Fruit fly (Drosophila melanogaster): Measurements from ENCODE around the gene CG32445.

CG32445 gene

dm6 chr3L:21652768-21653167 is 13.6 kb downstream of the CG32445 start (continued):
- TF ChIP-seq CG17829 (tag; optimal IDR thresholded peaks at IDR 0.05) (peak; percentile 83), CG30403 (GFP tag; optimal IDR thresholded peaks at IDR 0.05) (peak; percentile 80), caup (GFP tag; optimal IDR thresholded peaks at IDR 0.05; ENCODE audit: severe bottlenecking) (peak; percentile 59), CG10565 (GFP tag; optimal IDR thresholded peaks at IDR 0.05) (peak; percentile 5), CG10147 (GFP tag; optimal IDR thresholded peaks at IDR 0.05) (peak; percentile 47), Opbp (GFP tag; IDR thresholded peaks at IDR 0.05; ENCODE audit: partially characterized antibody) (peak; percentile 35; the same call in 1 of the 3 replicates), CG3065 (GFP tag; optimal IDR thresholded peaks at IDR 0.05) (peak; percentile 72), B-H2 (GFP tag; optimal IDR thresholded peaks at IDR 0.05) (peak; percentile 59), pfk (GFP tag; optimal IDR thresholded peaks at IDR 0.05) (no peak), Dek (tag; optimal IDR thresholded peaks at IDR 0.05) (peak; percentile 57), unpg (GFP tag; optimal IDR thresholded peaks at IDR 0.05) (peak; percentile 67), dan (GFP tag; IDR thresholded peaks at IDR 0.05) (no peak), CG30020 (tag; optimal IDR thresholded peaks at IDR 0.05) (no peak), jigr1 (GFP tag; IDR thresholded peaks at IDR 0.05) (no peak), ERR (GFP tag; optimal IDR thresholded peaks at IDR 0.05) (peak; percentile 21), tap (tag; optimal IDR thresholded peaks at IDR 0.05) (no peak), sens (GFP tag) (peak; percentile 89), CG10209 (GFP tag; optimal IDR thresholded peaks at IDR 0.05) (peak; percentile 46), slbo (GFP tag; IDR thresholded peaks at IDR 0.05) (peak; percentile 87), da (GFP tag; optimal IDR thresholded peaks at IDR 0.05) (peak; percentile 36), CG4707 (GFP tag; optimal IDR thresholded peaks at IDR 0.05) (peak; percentile 36), CG14014 (GFP tag; IDR thresholded peaks at IDR 0.05) (peak; percentile 51; the same call in 1 of the 2 replicates), Nf-YC (tag; optimal IDR thresholded peaks at IDR 0.05) (peak; percentile 34), pros (GFP tag; optimal IDR thresholded peaks at IDR 0.05) (no peak), Poxn (GFP tag; IDR thresholded peaks at IDR 0.05) (no peak), hkb (optimal IDR thresholded peaks at IDR 0.05) (no peak), hkb (GFP tag; IDR thresholded peaks at IDR 0.05) (peak; percentile 55; the same call in 1 of the 2 replicates), Pdp1 (GFP tag; optimal IDR thresholded peaks at IDR 0.05) (peak; percentile 64 to 97), chn (GFP tag; optimal IDR thresholded peaks at IDR 0.05) (peak; percentile 54), Abd-B (GFP tag; optimal IDR thresholded peaks at IDR 0.05) (peak; percentile 63), sc (optimal IDR thresholded peaks at IDR 0.05) (no peak), sc (GFP tag; optimal IDR thresholded peaks at IDR 0.05) (peak; percentile 33), CG2889 (GFP tag; IDR thresholded peaks at IDR 0.05) (no peak), prd (optimal IDR thresholded peaks at IDR 0.05) (no peak), prd (GFP tag; IDR thresholded peaks at IDR 0.05) (peak; percentile 63; the same call in 2 of the 3 replicates), CG7839 (tag; optimal IDR thresholded peaks at IDR 0.05) (peak; percentile 75), amos (GFP tag; IDR thresholded peaks at IDR 0.05; ENCODE audit: partially characterized antibody) (peak; percentile 66), CG1603 (tag; optimal IDR thresholded peaks at IDR 0.05) (peak; percentile 78), aop (GFP tag; IDR thresholded peaks at IDR 0.05) (peak; percentile 55; the same call in 1 of the 2 replicates)

- no peak for TF ChIP-seq Rfx (GFP tag; IDR thresholded peaks at IDR 0.05)
- TF ChIP-seq Atf-2 (GFP tag; optimal IDR thresholded peaks at IDR 0.05), result no peak
- no peak for TF ChIP-seq gfzf (GFP tag; optimal IDR thresholded peaks at IDR 0.05)
- TF ChIP-seq Lim3 (GFP tag; IDR thresholded peaks at IDR 0.05), result no peak
- no peak for TF ChIP-seq exex (tag; optimal IDR thresholded peaks at IDR 0.05)
- TF ChIP-seq grn (GFP tag; optimal IDR thresholded peaks at IDR 0.05), result no peak
- TF ChIP-seq pb (GFP tag; optimal IDR thresholded peaks at IDR 0.05), result no peak
- TF ChIP-seq so (GFP tag; IDR thresholded peaks at IDR 0.05), result no peak
- no peak for TF ChIP-seq gcm2 (GFP tag; optimal IDR thresholded peaks at IDR 0.05)
- TF ChIP-seq dm (GFP tag; optimal IDR thresholded peaks at IDR 0.05), result no peak
- no peak for TF ChIP-seq CG1024 (GFP tag; IDR thresholded peaks at IDR 0.05)
- TF ChIP-seq cato (GFP tag; optimal IDR thresholded peaks at IDR 0.05; ENCODE audit: borderline replicate concordance), result no peak
- TF ChIP-seq HLH4C (GFP tag; IDR thresholded peaks at IDR 0.05; ENCODE audit: partially characterized antibody), result no peak
- no peak for TF ChIP-seq C15 (GFP tag; IDR thresholded peaks at IDR 0.05)
- no peak for TF ChIP-seq ranshi (GFP tag; IDR thresholded peaks at IDR 0.05)
- TF ChIP-seq CG3163 (GFP tag; optimal IDR thresholded peaks at IDR 0.05), result no peak
Observed at dm6 chr3L:21666880-21667279, 27.7 kb downstream of the CG32445 start, which contains the start of gene Cpr78E. Cpr78E (minus strand) TSS chr3L:21666980.
